Worm (Caenorhabditis elegans): Measurements from ENCODE around the gene sre-33.

The sre-33 gene

ce11 chrII:12414805-12415204, 38.3 kb upstream of the sre-33 start, which contains the start of gene Y57A10C.11:
TSS of gene Y57A10C.11 (minus strand) at chrII:12414905.
- TF ChIP-seq unc-120 (tag; optimal IDR thresholded peaks at IDR 0.05; ENCODE audit: poor library complexity, severe bottlenecking) (no peak), nhr-76 (tag; optimal IDR thresholded peaks at IDR 0.05) (no peak)

ce11 chrII:12417514-12417913, 35.6 kb upstream of the sre-33 start, which contains the start of gene sre-27:
TSS of gene sre-27 (minus strand) at chrII:12417614.
- TF ChIP-seq blmp-1 (tag; optimal IDR thresholded peaks at IDR 0.05) (no peak), ces-1 (GFP tag; optimal IDR thresholded peaks at IDR 0.05) (no peak), nhr-2 (tag; optimal IDR thresholded peaks at IDR 0.05) (no peak), lin-32 (GFP tag; optimal IDR thresholded peaks at IDR 0.05) (no peak), unc-120 (tag; optimal IDR thresholded peaks at IDR 0.05; ENCODE audit: poor library complexity, severe bottlenecking) (no peak)

- TF ChIP-seq nhr-237 (tag; optimal IDR thresholded peaks at IDR 0.05) = no peak
- no peak for TF ChIP-seq unc-62 (GFP tag; optimal IDR thresholded peaks at IDR 0.05)
- no peak for TF ChIP-seq snpc-4 (tag; optimal IDR thresholded peaks at IDR 0.05)
- TF ChIP-seq flh-1 (GFP tag; optimal IDR thresholded peaks at IDR 0.05) = no peak
- no peak for TF ChIP-seq mls-2 (tag; optimal IDR thresholded peaks at IDR 0.05)
- no peak for TF ChIP-seq sptf-1 (tag; optimal IDR thresholded peaks at IDR 0.05)
- TF ChIP-seq unc-39 (tag; optimal IDR thresholded peaks at IDR 0.05) = no peak
- no peak for TF ChIP-seq ceh-83 (GFP tag; optimal IDR thresholded peaks at IDR 0.05)
- TF ChIP-seq drap-1 (GFP tag; optimal IDR thresholded peaks at IDR 0.05) = no peak
- no peak for TF ChIP-seq blmp-1 (tag; optimal IDR thresholded peaks at IDR 0.05)
- no peak for TF ChIP-seq elt-1 (tag; optimal IDR thresholded peaks at IDR 0.05; ENCODE audit: borderline replicate concordance, insufficient read depth)
- no peak for TF ChIP-seq elt-3 (tag; optimal IDR thresholded peaks at IDR 0.05)
These were observed 35.1 kb upstream of the sre-33 start for ce11 chrII:12417996-12418395.

DNA sequence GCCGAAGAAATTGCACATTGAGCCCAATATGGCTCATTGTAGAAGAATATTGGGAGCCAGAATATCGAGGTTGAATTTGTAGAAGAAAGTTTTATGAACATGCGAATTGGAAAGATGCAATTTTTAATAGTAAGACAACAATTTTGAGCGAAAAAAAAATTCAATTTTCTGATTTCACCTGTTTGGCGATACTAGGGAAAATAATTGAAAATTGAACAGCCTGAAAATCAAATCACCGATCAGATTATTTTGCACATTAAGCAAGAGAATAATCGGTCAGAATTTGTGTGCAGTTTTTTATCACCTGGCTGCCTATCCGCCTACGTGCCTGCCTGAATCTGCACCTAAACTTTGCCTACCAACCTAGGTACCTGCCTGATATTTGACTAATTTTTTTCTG, 32.6 kb upstream of the sre-33 start, which contains the start of gene sre-26:
Gene sre-26, minus strand, starts transcription at position 101 of the 400 bp plus-strand sequence.
- TF ChIP-seq sptf-1 (tag; optimal IDR thresholded peaks at IDR 0.05) (no peak), unc-62 (GFP tag; optimal IDR thresholded peaks at IDR 0.05) (no peak), drap-1 (GFP tag; optimal IDR thresholded peaks at IDR 0.05) (no peak), nhr-28 (tag; optimal IDR thresholded peaks at IDR 0.05) (no peak), tbx-8 (GFP tag; optimal IDR thresholded peaks at IDR 0.05) (no peak), elt-3 (tag; optimal IDR thresholded peaks at IDR 0.05) (no peak), sem-2 (GFP tag; optimal IDR thresholded peaks at IDR 0.05) (no peak), mls-2 (tag; optimal IDR thresholded peaks at IDR 0.05) (no peak), cnd-1 (tag; optimal IDR thresholded peaks at IDR 0.05) (no peak), ceh-83 (GFP tag; optimal IDR thresholded peaks at IDR 0.05) (no peak), lin-13 (tag; optimal IDR thresholded peaks at IDR 0.05) (no peak), unc-39 (tag; optimal IDR thresholded peaks at IDR 0.05) (no peak), nhr-2 (tag; optimal IDR thresholded peaks at IDR 0.05) (no peak), unc-120 (tag; optimal IDR thresholded peaks at IDR 0.05; ENCODE audit: poor library complexity, severe bottlenecking) (no peak), mep-1 (tag; optimal IDR thresholded peaks at IDR 0.05) (no peak), elt-1 (tag; optimal IDR thresholded peaks at IDR 0.05; ENCODE audit: borderline replicate concordance, insufficient read depth) (no peak), pha-4 (tag; optimal IDR thresholded peaks at IDR 0.05) (no peak), snpc-4 (tag; optimal IDR thresholded peaks at IDR 0.05) (no peak), zip-8 (tag; optimal IDR thresholded peaks at IDR 0.05) (no peak)

ce11 chrII:12425644-12426222, 27.4 kb upstream of the sre-33 start, which contains the start of gene daf-22:
TSS of gene daf-22 (minus strand) at chrII:12425694.
- TF ChIP-seq lin-13 (tag; optimal IDR thresholded peaks at IDR 0.05) (no peak), mep-1 (tag; optimal IDR thresholded peaks at IDR 0.05) (no peak), nhr-76 (tag; optimal IDR thresholded peaks at IDR 0.05) (no peak), drap-1 (GFP tag; optimal IDR thresholded peaks at IDR 0.05) (no peak), ceh-83 (GFP tag; optimal IDR thresholded peaks at IDR 0.05) (no peak), ceh-39 (tag; optimal IDR thresholded peaks at IDR 0.05) (no peak), lsy-2 (tag; optimal IDR thresholded peaks at IDR 0.05) (no peak), zip-8 (tag; optimal IDR thresholded peaks at IDR 0.05) (no peak)

DNA sequence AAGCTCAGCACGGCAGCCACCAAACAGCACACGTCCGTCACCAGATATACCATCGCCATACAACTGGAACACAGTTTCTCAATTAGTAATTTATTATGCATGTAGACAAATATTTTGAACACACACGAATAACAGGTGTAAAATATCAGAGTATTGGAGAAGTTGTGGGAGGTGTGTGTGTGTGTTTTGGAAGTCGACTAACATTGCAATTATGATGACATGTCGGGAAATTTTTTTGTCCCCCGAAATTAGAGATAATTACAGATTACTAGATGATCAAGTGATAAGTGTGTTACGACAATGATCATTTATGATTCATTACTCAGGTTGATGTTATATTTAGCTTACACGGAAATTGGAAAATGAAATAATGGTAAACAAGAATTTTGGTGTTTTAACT, 23.4 kb upstream of the sre-33 start, which contains the start of gene Y57A10C.8:
Gene Y57A10C.8, minus strand, starts transcription at position 101 of the 400 bp plus-strand sequence.
- TF ChIP-seq nhr-2 (tag; optimal IDR thresholded peaks at IDR 0.05) (no peak), zip-8 (tag; optimal IDR thresholded peaks at IDR 0.05) (no peak), nhr-237 (tag; optimal IDR thresholded peaks at IDR 0.05) (no peak), ces-1 (GFP tag; optimal IDR thresholded peaks at IDR 0.05) (no peak), mls-2 (tag; optimal IDR thresholded peaks at IDR 0.05) (no peak), nhr-28 (tag; optimal IDR thresholded peaks at IDR 0.05) (no peak), lin-13 (tag; optimal IDR thresholded peaks at IDR 0.05) (no peak), ham-2 (GFP tag; optimal IDR thresholded peaks at IDR 0.05) (no peak), cnd-1 (tag; optimal IDR thresholded peaks at IDR 0.05) (no peak)
